Worm (Caenorhabditis elegans) whole organism, L4 larva: ENCODE data around the gene nduf-11.

Experiments
- F44E2.7 ChIP-seq: fragments of 200-800 bp; sonication (Bioruptor generic); IDR thresholded peaks from 2 replicates; pipeline ENCODE4 v2.1.2; 2022; ENCODE audit warnings: missing genetic modification characterization, missing compliant biosample characterization
- R02D3.7 ChIP-seq: fragments of 150-350 bp; sonication (generic microtip); optimal IDR thresholded peaks from 3 replicates; lab custom pipeline; 2014; ENCODE audit warnings: missing biosample characterization, missing genetic modification characterization
- T20F7.1 ChIP-seq: fragments of 200-800 bp; sonication (Bioruptor generic); optimal IDR thresholded peaks from 2 replicates; lab custom pipeline; 2018; ENCODE audit warnings: mild to moderate bottlenecking, missing genetic modification characterization, missing compliant biosample characterization
- T26A8.4 ChIP-seq: fragments of 200-800 bp; sonication (Bioruptor generic); IDR thresholded peaks from 2 replicates; pipeline ENCODE4 v1.3.6; 2022; ENCODE audit warnings: missing genetic modification characterization, missing compliant biosample characterization
- Y75B8A.6 ChIP-seq: fragments of 200-800 bp; sonication (Bioruptor generic); IDR thresholded peaks from 2 replicates; pipeline ENCODE4 v1.3.6; 2022; ENCODE audit warnings: missing genetic modification reagents, missing genetic modification characterization, missing compliant biosample characterization
- aha-1 ChIP-seq: fragments of 150-350 bp; peaks from one replicate; lab custom pipeline; 2014; ENCODE audit warnings: missing biosample characterization, missing genetic modification characterization
- ama-1 ChIP-seq: fragments of 150-350 bp; optimal IDR thresholded peaks from 2 replicates; lab custom pipeline; 2014; ENCODE audit warnings: inconsistent platforms, mixed read lengths
- arid-1 ChIP-seq: fragments of 200-800 bp; sonication (Bioruptor generic); conservative IDR thresholded peaks from 2 replicates; pipeline ENCODE4 v1.3.6; 2022; ENCODE audit warnings: missing genetic modification reagents, missing genetic modification characterization, missing compliant biosample characterization
- attf-4 ChIP-seq: sonication (generic microtip); optimal IDR thresholded peaks from 3 replicates; lab custom pipeline; 2017; ENCODE audit warnings: missing biosample characterization, missing genetic modification characterization
- ceh-44 ChIP-seq: fragments of 200-800 bp; sonication (Bioruptor generic); IDR thresholded peaks from 2 replicates; pipeline ENCODE4 v1.3.6; 2022; ENCODE audit warnings: missing genetic modification reagents, missing genetic modification characterization, missing compliant biosample characterization
- ceh-62 ChIP-seq: sonication (generic microtip); optimal IDR thresholded peaks from 2 replicates; lab custom pipeline; 2017; ENCODE audit warnings: missing biosample characterization, missing genetic modification characterization
- ctbp-1 ChIP-seq: fragments of 200-800 bp; sonication (Bioruptor generic); IDR thresholded peaks from 2 replicates; pipeline ENCODE4 v1.3.6; 2022; ENCODE audit warnings: missing genetic modification reagents, missing genetic modification characterization, missing compliant biosample characterization
- daf-16 ChIP-seq, 3 experiments: sonication (generic microtip); optimal IDR thresholded peaks; 2 replicates each; lab custom pipeline; 2016 to 2017; ENCODE audit warnings: missing genetic modification characterization in 3 of 3, missing genetic modification reagents in 3 of 3, mild to moderate bottlenecking in 2 of 3, missing compliant biosample characterization in 2 of 3, missing biosample characterization in 1 of 3, moderate library complexity in 1 of 3
- hif-1 ChIP-seq, 2 experiments: sonication (generic microtip); optimal IDR thresholded peaks; 2 replicates each; lab custom pipeline; 2016 to 2017; ENCODE audit warnings: missing compliant biosample characterization in 2 of 2, missing genetic modification characterization in 2 of 2, missing genetic modification reagents in 2 of 2, missing genotype in 2 of 2, mild to moderate bottlenecking in 1 of 2
- hlh-11 ChIP-seq: fragments of 200-800 bp; sonication (Bioruptor generic); optimal IDR thresholded peaks from 2 replicates; lab custom pipeline; 2018; ENCODE audit warnings: mild to moderate bottlenecking, missing genetic modification characterization, missing compliant biosample characterization
- hlh-30 ChIP-seq: sonication (generic microtip); optimal IDR thresholded peaks from 2 replicates; lab custom pipeline; 2017; ENCODE audit warnings: antibody characterized with exemption, mild to moderate bottlenecking, missing genetic modification characterization, missing compliant biosample characterization; ENCODE audit not compliant: insufficient read depth
- hmg-1.1 ChIP-seq: fragments of 200-800 bp; sonication (Bioruptor generic); IDR thresholded peaks from 2 replicates; pipeline ENCODE4 v1.3.6; 2022; ENCODE audit warnings: missing genetic modification reagents, missing genetic modification characterization, missing compliant biosample characterization
- jun-1 ChIP-seq: fragments of 150-350 bp; optimal IDR thresholded peaks from 2 replicates; lab custom pipeline; 2014; ENCODE audit warnings: missing biosample characterization, missing genetic modification reagents, missing genetic modification characterization
- lim-7 ChIP-seq: fragments of 200-800 bp; sonication (Bioruptor generic); IDR thresholded peaks from 2 replicates; pipeline ENCODE4 v1.3.6; 2022; ENCODE audit warnings: missing genetic modification characterization, missing compliant biosample characterization
- lin-1 ChIP-seq: fragments of 200-800 bp; sonication (Bioruptor generic); IDR thresholded peaks from 2 replicates; pipeline ENCODE4 v1.3.6; 2022; ENCODE audit warnings: missing genetic modification reagents, missing genetic modification characterization, missing compliant biosample characterization
- lin-13 ChIP-seq: fragments of 150-350 bp; optimal IDR thresholded peaks from 2 replicates; lab custom pipeline; 2014; ENCODE audit warnings: missing biosample characterization, missing genetic modification reagents, missing genetic modification characterization
- lin-38 ChIP-seq: fragments of 200-800 bp; sonication (Bioruptor generic); IDR thresholded peaks from 2 replicates; pipeline ENCODE4 v1.3.6; 2022; ENCODE audit warnings: missing genetic modification reagents, missing genetic modification characterization, missing compliant biosample characterization
- lir-3 ChIP-seq: sonication (generic microtip); optimal IDR thresholded peaks from 2 replicates; lab custom pipeline; 2016; ENCODE audit warnings: mild to moderate bottlenecking, missing genetic modification characterization, missing compliant biosample characterization
- lsy-2 ChIP-seq, 2 experiments: fragments of 150-350 bp in 1 of 2; sonication (generic microtip) in 1 of 2; optimal IDR thresholded peaks; 2 replicates each; lab custom pipeline; 2014 to 2017; ENCODE audit warnings: missing biosample characterization in 2 of 2, missing genetic modification characterization in 2 of 2
- mdl-1 ChIP-seq, 2 experiments: fragments of 150-350 bp in 1 of 2; sonication (generic microtip) in 1 of 2; optimal IDR thresholded peaks; 2 replicates each; lab custom pipeline; 2014 to 2017; ENCODE audit warnings: missing biosample characterization in 2 of 2, missing genetic modification characterization in 2 of 2
- mep-1 ChIP-seq: fragments of 150-350 bp; sonication (generic microtip); optimal IDR thresholded peaks from 3 replicates; lab custom pipeline; 2014; ENCODE audit warnings: missing biosample characterization, missing genetic modification characterization
- mes-2 ChIP-seq: sonication (generic microtip); optimal IDR thresholded peaks from 2 replicates; lab custom pipeline; 2016; ENCODE audit warnings: missing genotype, mild to moderate bottlenecking, missing genetic modification characterization, missing compliant biosample characterization; ENCODE audit not compliant: poor library complexity, severe bottlenecking
- nhr-111 ChIP-seq: fragments of 200-800 bp; sonication (Bioruptor generic); optimal IDR thresholded peaks from 2 replicates; lab custom pipeline; 2018; ENCODE audit warnings: mild to moderate bottlenecking, missing genetic modification characterization, missing compliant biosample characterization
- nhr-237 ChIP-seq: sonication (generic microtip); optimal IDR thresholded peaks from 2 replicates; lab custom pipeline; 2017; ENCODE audit warnings: missing biosample characterization, missing genetic modification characterization
- nhr-25 ChIP-seq: sonication (generic microtip); optimal IDR thresholded peaks from 2 replicates; lab custom pipeline; 2017; ENCODE audit warnings: missing genetic modification characterization, mild to moderate bottlenecking, missing compliant biosample characterization, antibody characterized with exemption, moderate library complexity, borderline replicate concordance; ENCODE audit not compliant: insufficient read depth
- nhr-28 ChIP-seq: fragments of 150-350 bp; optimal IDR thresholded peaks from 2 replicates; lab custom pipeline; 2014; ENCODE audit warnings: missing biosample characterization, missing genetic modification characterization
- nhr-77 ChIP-seq: fragments of 150-350 bp; optimal IDR thresholded peaks from 2 replicates; lab custom pipeline; 2014; ENCODE audit warnings: missing biosample characterization, missing genetic modification characterization
- pha-4 ChIP-seq, 2 experiments: fragments of 150-350 bp in 1 of 2; fragments of 200-800 bp in 1 of 2; sonication (Bioruptor generic) in 1 of 2; IDR thresholded peaks in 1 of 2; optimal IDR thresholded peaks in 1 of 2; 2 replicates each; pipeline versions ENCODE4 v1.3.6 to Lab custom; 2014 to 2022; ENCODE audit warnings: missing genetic modification characterization in 2 of 2, missing genetic modification reagents in 2 of 2, missing biosample characterization in 1 of 2, missing compliant biosample characterization in 1 of 2
- rbr-2 ChIP-seq: sonication (generic microtip); optimal IDR thresholded peaks from 2 replicates; lab custom pipeline; 2016; ENCODE audit warnings: missing genotype, missing genetic modification characterization, missing compliant biosample characterization
- saeg-2 ChIP-seq: fragments of 200-800 bp; sonication (Bioruptor generic); IDR thresholded peaks from 2 replicates; pipeline ENCODE4 v1.3.6; 2022; ENCODE audit warnings: missing genetic modification reagents, missing genetic modification characterization, missing compliant biosample characterization
- set-16 ChIP-seq: fragments of 200-800 bp; sonication (Bioruptor generic); IDR thresholded peaks from 2 replicates; pipeline ENCODE4 v1.3.6; 2022; ENCODE audit warnings: missing genetic modification reagents, missing genetic modification characterization, missing compliant biosample characterization
- skn-1 ChIP-seq: fragments of 150-350 bp; optimal IDR thresholded peaks from 2 replicates; lab custom pipeline; 2014; ENCODE audit warnings: missing biosample characterization, missing genetic modification characterization
- spr-1 ChIP-seq: sonication (generic microtip); optimal IDR thresholded peaks from 2 replicates; lab custom pipeline; 2016; ENCODE audit warnings: mild to moderate bottlenecking, missing genetic modification characterization, missing compliant biosample characterization
- unc-62 ChIP-seq, 3 experiments: fragments of 150-350 bp in 1 of 3; sonication (generic microtip); optimal IDR thresholded peaks in 2 of 3; peaks in 1 of 3; 1 replicate in 1 of 3; 2 replicates in 2 of 3; lab custom pipeline; 2014 to 2017; ENCODE audit warnings: missing biosample characterization in 3 of 3, missing genetic modification characterization in 3 of 3, missing genetic modification reagents in 3 of 3, missing genotype in 1 of 3
- zfp-2 ChIP-seq: sonication (generic microtip); optimal IDR thresholded peaks from 2 replicates; lab custom pipeline; 2016; ENCODE audit warnings: mild to moderate bottlenecking, missing genetic modification characterization, missing compliant biosample characterization
- zfp-3 ChIP-seq: fragments of 200-800 bp; sonication (Bioruptor generic); conservative IDR thresholded peaks from 2 replicates; pipeline ENCODE4 v1.3.6; 2022; ENCODE audit warnings: missing genetic modification reagents, missing genetic modification characterization, missing compliant biosample characterization
- ztf-7 ChIP-seq: fragments of 150-350 bp; optimal IDR thresholded peaks from 2 replicates; lab custom pipeline; 2014; ENCODE audit warnings: missing biosample characterization, missing genetic modification characterization

The nduf-11 gene

ce11 chrII:11307953-11308352 is 37.5 kb downstream of the nduf-11 start:
- TF ChIP-seq nhr-111 (GFP tag; lab: Kevin White, UChicago) (no peak), lin-13 (GFP tag; lab: Kevin White, UChicago) (no peak), hif-1 (tag; optimal IDR thresholded peaks at IDR 0.05; lab: Kevin White, UChicago) (no peak), jun-1 (tag; lab: Kevin White, UChicago) (no peak), ceh-62 (tag; lab: Kevin White, UChicago) (no peak), nhr-77 (no peak), T26A8.4 (GFP tag; lab: Robert Waterston, UW) (no peak), attf-4 (tag; lab: Kevin White, UChicago) (no peak), lir-3 (tag; lab: Kevin White, UChicago) (no peak), T20F7.1 (GFP tag; lab: Kevin White, UChicago) (no peak), set-16 (GFP tag; lab: Robert Waterston, UW) (no peak), zfp-3 (no peak), nhr-237 (no peak), ztf-7 (tag; lab: Kevin White, UChicago) (no peak), R02D3.7 (tag; lab: Kevin White, UChicago) (no peak), mep-1 (no peak), ceh-44 (GFP tag; lab: Robert Waterston, UW) (no peak)
- TF ChIP-seq, all 104 proteins: peak for 0

DNA sequence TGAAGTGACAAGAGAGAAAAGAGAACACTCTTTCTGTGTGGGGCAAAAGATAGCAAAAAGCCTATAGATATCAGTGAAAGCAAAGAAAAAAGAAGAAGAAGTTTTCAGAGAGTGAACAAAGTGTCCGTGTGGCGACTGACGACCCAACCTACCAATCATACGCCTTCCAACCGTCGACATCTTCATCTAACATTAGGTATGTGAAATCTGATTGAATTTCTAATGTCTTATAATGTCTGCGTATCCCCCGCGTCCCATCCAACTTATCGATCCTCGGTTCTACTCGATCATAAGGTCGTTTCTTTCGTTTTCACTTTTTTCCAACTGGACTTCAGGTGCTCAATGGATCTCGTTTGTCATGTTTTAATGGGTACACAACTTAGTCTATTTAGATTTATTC is 38.1 kb downstream of the nduf-11 start:
- peak; percentile 27 for TF ChIP-seq nhr-28
- peak; percentile 7 for TF ChIP-seq nhr-25 (tag; lab: Kevin White, UChicago)
- no peak for TF ChIP-seq mep-1
- no peak for TF ChIP-seq skn-1
- no peak for TF ChIP-seq lin-38 (GFP tag; lab: Robert Waterston, UW)
- no peak for TF ChIP-seq lim-7
- no peak for TF ChIP-seq nhr-237
- no peak for TF ChIP-seq ama-1 (lab: Kevin White, UChicago)
- TF ChIP-seq hlh-30 (tag; lab: Kevin White, UChicago), result peak; percentile 49
- TF ChIP-seq F44E2.7, result no peak
- 0 out of 2 replicates have a peak, but pooled peaks have one; percentile 39 for TF ChIP-seq Y75B8A.6 (GFP tag; lab: Robert Waterston, UW)
- TF ChIP-seq saeg-2 (GFP tag; lab: Robert Waterston, UW), result no peak
- TF ChIP-seq set-16 (GFP tag; lab: Robert Waterston, UW), result no peak
- no peak for TF ChIP-seq lin-1 (GFP tag; lab: Robert Waterston, UW)
- peak in 1 of 2 experiments; percentile 19 for TF ChIP-seq mdl-1 (tag; optimal IDR thresholded peaks at IDR 0.05; lab: Kevin White, UChicago)
- TF ChIP-seq zfp-2 (tag; lab: Kevin White, UChicago), result no peak
- TF ChIP-seq hlh-11 (tag; lab: Kevin White, UChicago), result peak; percentile 19

ce11 chrII:11305627-11306449 is 39.6 kb downstream of the nduf-11 start, which contains the start of gene rsf-1:
Gene rsf-1 (plus strand): TSS chrII:11306399.
- TF ChIP-seq pha-4 (GFP tag; IDR thresholded peaks at IDR 0.05; lab: Robert Waterston, UW), result peak; percentile 55; the same call in 1 of the 2 replicates
- TF ChIP-seq pha-4 (tag; optimal IDR thresholded peaks at IDR 0.05; lab: Kevin White, UChicago), result no peak
- no peak for TF ChIP-seq ama-1 (lab: Kevin White, UChicago)
- TF ChIP-seq ctbp-1 (GFP tag; lab: Robert Waterston, UW), result peak; percentile 34; the same call in 1 of the 2 replicates
- peak; percentile 44 for TF ChIP-seq rbr-2 (tag; lab: Kevin White, UChicago)
- peak; percentile 59 for TF ChIP-seq hmg-1.1
- peak in 1 of 2 experiments; percentile 41 for TF ChIP-seq lsy-2 (tag; optimal IDR thresholded peaks at IDR 0.05; lab: Kevin White, UChicago)
- no peak for TF ChIP-seq skn-1
- TF ChIP-seq aha-1 (tag; lab: Kevin White, UChicago), result peak; percentile 68
- no peak for TF ChIP-seq R02D3.7 (tag; lab: Kevin White, UChicago)
- TF ChIP-seq F44E2.7, result 0 out of 2 replicates have a peak, but pooled peaks have one; percentile 47
- TF ChIP-seq arid-1, result peak; percentile 58; the same call in 1 of the 2 replicates
- no peak for TF ChIP-seq spr-1 (tag; lab: Kevin White, UChicago)
- TF ChIP-seq daf-16 (GFP tag; optimal IDR thresholded peaks at IDR 0.05; lab: Kevin White, UChicago), result no peak
- peak; percentile 20 for TF ChIP-seq daf-16 (tag; optimal IDR thresholded peaks at IDR 0.05; lab: Kevin White, UChicago)
- peak; percentile 16 for TF ChIP-seq hlh-30 (tag; lab: Kevin White, UChicago)
- TF ChIP-seq unc-62 (GFP tag; optimal IDR thresholded peaks at IDR 0.05 in 1 of 2; lab: Kevin White, UChicago), result peak in 1 of 2 experiments; percentile 60
- no peak for TF ChIP-seq unc-62 (tag; optimal IDR thresholded peaks at IDR 0.05; lab: Kevin White, UChicago)
- peak; percentile 40; the same call in 1 of the 2 replicates for TF ChIP-seq lin-38 (GFP tag; lab: Robert Waterston, UW)
- peak; percentile 51 for TF ChIP-seq mes-2 (tag; lab: Kevin White, UChicago)
- TF ChIP-seq mep-1, result peak; percentile 19
